Worm (Caenorhabditis elegans) whole organism, midembryonic: ENCODE results near the gene ZK666.1.

ENCODE experiments used
- T22C8.4 ChIP-seq: fragments of 200-800 bp; sonication (Bioruptor generic); IDR thresholded peaks from 2 replicates; pipeline ENCODE4 v1.3.6; 2022; ENCODE audit warnings: missing genetic modification characterization, missing compliant biosample characterization
- cog-1 ChIP-seq: sonication (generic microtip); optimal IDR thresholded peaks from 2 replicates; lab custom pipeline; 2016; ENCODE audit warnings: missing genetic modification characterization, missing compliant biosample characterization
- flt-1 ChIP-seq: fragments of 200-800 bp; sonication (Bioruptor generic); IDR thresholded peaks from 2 replicates; pipeline ENCODE4 v1.3.6; 2022; ENCODE audit warnings: missing genetic modification characterization, missing compliant biosample characterization
- klf-2 ChIP-seq: fragments of 200-800 bp; sonication (Bioruptor generic); conservative IDR thresholded peaks from 2 replicates; pipeline ENCODE4 v1.3.6; 2022; ENCODE audit warnings: missing genetic modification reagents, missing genetic modification characterization, missing compliant biosample characterization
- ztf-23 ChIP-seq: fragments of 200-800 bp; sonication (Bioruptor generic); IDR thresholded peaks from 2 replicates; pipeline ENCODE4 v1.3.6; 2022; ENCODE audit warnings: missing genetic modification reagents, missing genetic modification characterization, missing compliant biosample characterization

ce11 chrII:10502491-10503063 lies 31.4 kb upstream of the ZK666.1 start, which contains the start of gene myrf-1:
- TF ChIP-seq klf-2 (no peak), ztf-23 (peak; percentile 56; the same call in 1 of the 2 replicates), T22C8.4 (no peak), flt-1 (GFP tag; lab: Robert Waterston, UW) (0 out of 2 replicates have a peak, but pooled peaks have one; percentile 6), cog-1 (tag; lab: Kevin White, UChicago) (peak; percentile 72)
